ENCODE assay signal across 5 worm cellular contexts in the genomic region with DNA sequence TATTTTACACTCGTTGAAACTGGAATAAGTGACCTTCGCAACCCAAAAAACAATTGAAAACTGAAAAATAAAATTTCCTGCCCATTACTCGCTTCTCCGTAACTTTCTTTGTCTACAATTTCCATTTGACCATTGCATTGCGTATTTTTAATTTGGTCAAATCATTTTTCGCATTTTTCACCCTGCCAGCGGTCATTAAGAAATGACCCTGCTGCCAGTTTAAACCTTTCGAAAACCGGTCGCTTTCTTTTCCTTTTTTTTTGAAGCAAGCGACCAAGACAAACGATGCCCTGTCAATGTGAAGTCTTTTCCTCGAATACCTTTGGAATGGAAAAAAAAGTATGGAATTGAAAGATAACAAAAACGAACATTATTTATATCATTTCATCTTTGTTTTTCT.
TF ChIP-seq lines count a peak whose summit lies in the region.

No protein-coding gene starts in this region.

TF ChIP-seq in whole organism, L1 larva, 84 proteins besides CTCF, POLR2A, EP300 and RAD21:
- no peak for TF ChIP-seq C16A3.4 (tag; optimal IDR thresholded peaks at IDR 0.05; lab: Kevin White, UChicago)
- no peak for TF ChIP-seq fkh-4 (tag; optimal IDR thresholded peaks at IDR 0.05; lab: Kevin White, UChicago; ENCODE audit: borderline replicate concordance)
- no peak for TF ChIP-seq nhr-11 (tag; optimal IDR thresholded peaks at IDR 0.05; lab: Kevin White, UChicago)
- no peak for TF ChIP-seq mdl-1 (tag; optimal IDR thresholded peaks at IDR 0.05; lab: Kevin White, UChicago)
- no peak for TF ChIP-seq unc-86 (tag; optimal IDR thresholded peaks at IDR 0.05; lab: Kevin White, UChicago)
- TF ChIP-seq nhr-12 (tag; optimal IDR thresholded peaks at IDR 0.05; lab: Kevin White, UChicago), result no peak
- TF ChIP-seq grh-1 (GFP tag; IDR thresholded peaks at IDR 0.05; lab: Robert Waterston, UW), result 0 out of 2 replicates have a peak, but pooled peaks have one; percentile 14
- TF ChIP-seq irx-1 (tag; optimal IDR thresholded peaks at IDR 0.05; lab: Kevin White, UChicago), result no peak
- TF ChIP-seq lsy-2 (tag; optimal IDR thresholded peaks at IDR 0.05; lab: Kevin White, UChicago), result peak in 1 of 2 experiments; percentile 13
- TF ChIP-seq blmp-1 (tag; optimal IDR thresholded peaks at IDR 0.05; lab: Kevin White, UChicago), result peak; percentile 68
- peak; percentile 31 for TF ChIP-seq lin-14 (GFP tag; optimal IDR thresholded peaks at IDR 0.05; lab: Kevin White, UChicago)
- TF ChIP-seq nhr-28 (tag; optimal IDR thresholded peaks at IDR 0.05; lab: Kevin White, UChicago), result no peak

TF ChIP-seq in whole organism, L2 larva, 48 proteins besides CTCF, POLR2A, EP300 and RAD21:
- no peak for TF ChIP-seq nhr-12 (tag; optimal IDR thresholded peaks at IDR 0.05; lab: Kevin White, UChicago)
- peak; percentile 70 for TF ChIP-seq nhr-25 (tag; optimal IDR thresholded peaks at IDR 0.05; lab: Kevin White, UChicago)
- no peak for TF ChIP-seq unc-55 (GFP tag; optimal IDR thresholded peaks at IDR 0.05; lab: Kevin White, UChicago)

TF ChIP-seq in whole organism, L3 larva, 47 proteins besides CTCF, POLR2A, EP300 and RAD21:
- TF ChIP-seq unc-39 (tag; optimal IDR thresholded peaks at IDR 0.05; lab: Kevin White, UChicago), result no peak
- TF ChIP-seq ceh-28 (tag; optimal IDR thresholded peaks at IDR 0.05; lab: Kevin White, UChicago), result no peak
- peak; percentile 3 for TF ChIP-seq nhr-25 (tag; optimal IDR thresholded peaks at IDR 0.05; lab: Kevin White, UChicago)
- no peak for TF ChIP-seq egl-27 (tag; optimal IDR thresholded peaks at IDR 0.05; lab: Kevin White, UChicago)
- no peak for TF ChIP-seq ama-1 (optimal IDR thresholded peaks at IDR 0.05; lab: Kevin White, UChicago)

TF ChIP-seq in whole organism, L4 larva, 104 proteins besides CTCF, POLR2A, EP300 and RAD21:
- TF ChIP-seq ZK546.5 (tag; optimal IDR thresholded peaks at IDR 0.05; lab: Kevin White, UChicago), result no peak
- TF ChIP-seq lir-3 (tag; optimal IDR thresholded peaks at IDR 0.05; lab: Kevin White, UChicago), result no peak
- TF ChIP-seq unc-62 (GFP tag; optimal IDR thresholded peaks at IDR 0.05 in 1 of 2; lab: Kevin White, UChicago), result peak in 1 of 2 experiments; percentile 41
- TF ChIP-seq unc-62 (tag; optimal IDR thresholded peaks at IDR 0.05; lab: Kevin White, UChicago), result no peak
- TF ChIP-seq lin-13 (GFP tag; optimal IDR thresholded peaks at IDR 0.05; lab: Kevin White, UChicago), result no peak
- TF ChIP-seq ctbp-1 (GFP tag; IDR thresholded peaks at IDR 0.05; lab: Robert Waterston, UW), result no peak
- TF ChIP-seq nhr-28 (tag; optimal IDR thresholded peaks at IDR 0.05; lab: Kevin White, UChicago), result peak; percentile 2
- TF ChIP-seq tra-1 (GFP tag; IDR thresholded peaks at IDR 0.05; lab: Robert Waterston, UW), result peak; percentile 44; the same call in 1 of the 2 replicates
- peak; percentile 36; the same call in 1 of the 2 replicates for TF ChIP-seq ceh-20 (GFP tag; IDR thresholded peaks at IDR 0.05; lab: Robert Waterston, UW)
- no peak for TF ChIP-seq mdt-29 (GFP tag; IDR thresholded peaks at IDR 0.05; lab: Robert Waterston, UW)
- TF ChIP-seq cey-2 (tag; optimal IDR thresholded peaks at IDR 0.05; lab: Kevin White, UChicago; ENCODE audit: borderline replicate concordance, insufficient read depth), result peak; percentile 23

TF ChIP-seq in whole organism, young adult, 124 proteins besides CTCF, POLR2A, EP300 and RAD21:
- TF ChIP-seq lin-40 (tag; optimal IDR thresholded peaks at IDR 0.05; lab: Kevin White, UChicago) (peak; percentile 24), nhr-80 (tag; optimal IDR thresholded peaks at IDR 0.05; lab: Kevin White, UChicago) (peak; percentile 3), hsf-1 (GFP tag; IDR thresholded peaks at IDR 0.05; lab: Robert Waterston, UW) (no peak)
